Worm (Caenorhabditis elegans) whole organism, L3 larva: ENCODE measurements around the gene R04B5.11.

Experiments
- R02D3.7 ChIP-seq: fragments of 150-350 bp; optimal IDR thresholded peaks from 2 replicates; lab custom pipeline; 2014; ENCODE audit warnings: missing biosample characterization, missing genetic modification characterization
- aly-2 ChIP-seq: fragments of 150-350 bp; optimal IDR thresholded peaks from 2 replicates; lab custom pipeline; 2014; ENCODE audit warnings: missing biosample characterization, missing genetic modification characterization
- ceh-16 ChIP-seq: sonication (generic microtip); optimal IDR thresholded peaks from 2 replicates; lab custom pipeline; 2017; ENCODE audit warnings: missing biosample characterization, missing genetic modification characterization
- ceh-28 ChIP-seq: fragments of 150-350 bp; optimal IDR thresholded peaks from 2 replicates; lab custom pipeline; 2014; ENCODE audit warnings: missing biosample characterization, missing genetic modification reagents, missing genetic modification characterization
- ceh-9 ChIP-seq: sonication (generic microtip); optimal IDR thresholded peaks from 2 replicates; lab custom pipeline; 2018; ENCODE audit warnings: missing biosample characterization, missing genetic modification characterization
- egl-27 ChIP-seq: sonication (generic microtip); optimal IDR thresholded peaks from 4 replicates; lab custom pipeline; 2017; ENCODE audit warnings: missing biosample characterization, missing genetic modification reagents, missing genetic modification characterization
- elt-1 ChIP-seq: fragments of 150-350 bp; optimal IDR thresholded peaks from 2 replicates; lab custom pipeline; 2014; ENCODE audit warnings: missing biosample characterization, missing genetic modification characterization
- elt-2 ChIP-seq: sonication (generic microtip); optimal IDR thresholded peaks from 2 replicates; lab custom pipeline; 2016; ENCODE audit warnings: missing genetic modification reagents, mild to moderate bottlenecking, missing genetic modification characterization, missing compliant biosample characterization
- elt-3 ChIP-seq, 3 experiments: fragments of 150-350 bp in 1 of 3; sonication (generic microtip) in 2 of 3; optimal IDR thresholded peaks; 2 replicates in 2 of 3; 4 replicates in 1 of 3; lab custom pipeline; 2014 to 2017; ENCODE audit warnings: missing biosample characterization in 3 of 3, missing genetic modification characterization in 3 of 3
- eor-1 ChIP-seq, 2 experiments: fragments of 150-350 bp; optimal IDR thresholded peaks; 2 replicates each; lab custom pipeline; 2014 to 2018; ENCODE audit warnings: missing biosample characterization in 2 of 2, missing genetic modification characterization in 2 of 2
- fkh-10 ChIP-seq: sonication (generic microtip); optimal IDR thresholded peaks from 2 replicates; lab custom pipeline; 2017; ENCODE audit warnings: missing biosample characterization, missing genetic modification reagents, missing genetic modification characterization
- fkh-2 ChIP-seq: fragments of 150-350 bp; optimal IDR thresholded peaks from 2 replicates; lab custom pipeline; 2014; ENCODE audit warnings: missing biosample characterization, missing genetic modification reagents, missing genetic modification characterization
- fos-1 ChIP-seq: fragments of 150-350 bp; optimal IDR thresholded peaks from 2 replicates; lab custom pipeline; 2014; ENCODE audit warnings: missing biosample characterization, missing genetic modification characterization
- lin-15B ChIP-seq: fragments of 150-350 bp; optimal IDR thresholded peaks from 2 replicates; lab custom pipeline; 2014; ENCODE audit warnings: missing biosample characterization, missing genetic modification characterization
- lin-39 ChIP-seq: fragments of 150-350 bp; optimal IDR thresholded peaks from 2 replicates; lab custom pipeline; 2018; ENCODE audit warnings: missing biosample characterization, missing genetic modification reagents, missing genetic modification characterization
- mml-1 ChIP-seq: fragments of 150-350 bp; sonication (generic microtip); optimal IDR thresholded peaks from 3 replicates; lab custom pipeline; 2014; ENCODE audit warnings: missing biosample characterization, missing genetic modification characterization
- nfya-1 ChIP-seq: sonication (generic microtip); optimal IDR thresholded peaks from 2 replicates; lab custom pipeline; 2017; ENCODE audit warnings: missing genetic modification characterization, mild to moderate bottlenecking, missing compliant biosample characterization, antibody characterized with exemption, moderate library complexity; ENCODE audit not compliant: insufficient read depth
- nhr-11 ChIP-seq: fragments of 150-350 bp; optimal IDR thresholded peaks from 2 replicates; lab custom pipeline; 2014; ENCODE audit warnings: missing biosample characterization, missing genetic modification characterization
- nhr-12 ChIP-seq: fragments of 150-350 bp; optimal IDR thresholded peaks from 2 replicates; lab custom pipeline; 2014; ENCODE audit warnings: missing biosample characterization, missing genetic modification characterization
- nhr-23 ChIP-seq: fragments of 150-350 bp; optimal IDR thresholded peaks from 2 replicates; lab custom pipeline; 2014; ENCODE audit warnings: missing biosample characterization, missing genetic modification reagents, missing genetic modification characterization
- nhr-237 ChIP-seq: fragments of 150-350 bp; optimal IDR thresholded peaks from 2 replicates; lab custom pipeline; 2014; ENCODE audit warnings: missing biosample characterization, missing genetic modification characterization
- nhr-25 ChIP-seq: sonication (generic microtip); optimal IDR thresholded peaks from 2 replicates; lab custom pipeline; 2017; ENCODE audit warnings: missing biosample characterization, missing genetic modification characterization
- nhr-28 ChIP-seq: fragments of 150-350 bp; optimal IDR thresholded peaks from 2 replicates; lab custom pipeline; 2014; ENCODE audit warnings: missing biosample characterization, missing genetic modification characterization
- nhr-43 ChIP-seq: sonication (generic microtip); optimal IDR thresholded peaks from 2 replicates; lab custom pipeline; 2016; ENCODE audit warnings: mild to moderate bottlenecking, missing genetic modification characterization, missing compliant biosample characterization; ENCODE audit not compliant: poor library complexity, severe bottlenecking
- nhr-76 ChIP-seq: fragments of 150-350 bp; sonication (generic microtip); optimal IDR thresholded peaks from 5 replicates; lab custom pipeline; 2014; ENCODE audit warnings: missing biosample characterization, missing genetic modification characterization
- nhr-77 ChIP-seq: fragments of 150-350 bp; optimal IDR thresholded peaks from 2 replicates; lab custom pipeline; 2014; ENCODE audit warnings: missing biosample characterization, missing genetic modification characterization
- pqm-1 ChIP-seq: fragments of 150-350 bp; optimal IDR thresholded peaks from 2 replicates; lab custom pipeline; 2017; ENCODE audit warnings: missing biosample characterization, missing genetic modification characterization, inconsistent platforms
- sea-2 ChIP-seq: fragments of 150-350 bp; sonication (generic microtip); optimal IDR thresholded peaks from 4 replicates; lab custom pipeline; 2014; ENCODE audit warnings: missing biosample characterization, missing genetic modification reagents, missing genetic modification characterization
- skn-1 ChIP-seq: fragments of 150-350 bp; optimal IDR thresholded peaks from 2 replicates; lab custom pipeline; 2014; ENCODE audit warnings: missing biosample characterization, missing genetic modification characterization
- tbx-2 ChIP-seq: sonication (generic microtip); optimal IDR thresholded peaks from 2 replicates; lab custom pipeline; 2016; ENCODE audit warnings: mild to moderate bottlenecking, missing genetic modification characterization, missing compliant biosample characterization
- zag-1 ChIP-seq: fragments of 150-350 bp; optimal IDR thresholded peaks from 2 replicates; lab custom pipeline; 2014; ENCODE audit warnings: missing biosample characterization, missing genetic modification characterization
- ztf-4 ChIP-seq: fragments of 150-350 bp; optimal IDR thresholded peaks from 2 replicates; lab custom pipeline; 2014; ENCODE audit warnings: missing biosample characterization, missing genetic modification characterization

The R04B5.11 gene

ce11 chrV:10086141-10086540 is 4.9 kb downstream of the R04B5.11 start:
- TF ChIP-seq nhr-76 (tag; lab: Kevin White, UChicago) (peak; percentile 35), mml-1 (tag; lab: Kevin White, UChicago) (no peak)

ce11 chrV:10084864-10085263 is 6.2 kb downstream of the R04B5.11 start, which contains the start of gene R04B5.6:
Gene R04B5.6, plus strand, starts transcription at chrV:10085164.
- TF ChIP-seq nhr-76 (tag; lab: Kevin White, UChicago): peak; percentile 63
- TF ChIP-seq ztf-4 (tag; lab: Kevin White, UChicago): peak; percentile 18
- no peak for TF ChIP-seq nhr-11 (tag; lab: Kevin White, UChicago)

ce11 chrV:10083999-10084468 is 7.0 kb downstream of the R04B5.11 start, which contains the start of gene nhr-12:
Gene nhr-12, minus strand, starts transcription at chrV:10084049.
- TF ChIP-seq nhr-12 (tag; lab: Kevin White, UChicago) (no peak), nhr-43 (tag; lab: Kevin White, UChicago) (no peak), fkh-10 (GFP tag; lab: Kevin White, UChicago) (no peak), ceh-9 (tag; lab: Kevin White, UChicago) (no peak), fkh-2 (no peak), skn-1 (peak; percentile 2), nhr-237 (tag; lab: Kevin White, UChicago) (no peak), sea-2 (GFP tag; lab: Kevin White, UChicago) (no peak), elt-2 (tag; lab: Kevin White, UChicago) (peak; percentile 45), egl-27 (tag; lab: Kevin White, UChicago) (no peak), nhr-11 (tag; lab: Kevin White, UChicago) (peak; percentile 8), nfya-1 (tag; lab: Kevin White, UChicago) (peak; percentile 0), eor-1 (tag; optimal IDR thresholded peaks at IDR 0.05; lab: Kevin White, UChicago) (no peak), elt-1 (no peak), mml-1 (tag; lab: Kevin White, UChicago) (no peak), ceh-28 (tag; lab: Kevin White, UChicago) (peak; percentile 28), nhr-23 (tag; lab: Kevin White, UChicago) (no peak), nhr-77 (tag; lab: Kevin White, UChicago) (no peak), nhr-25 (tag; lab: Kevin White, UChicago) (no peak), nhr-28 (no peak), aly-2 (tag; lab: Kevin White, UChicago) (no peak), elt-3 (tag; optimal IDR thresholded peaks at IDR 0.05; lab: Kevin White, UChicago) (no peak)
- TF ChIP-seq, all 47 proteins: peak for 5

- TF ChIP-seq nhr-76 (tag; lab: Kevin White, UChicago) (peak; percentile 77), ceh-28 (tag; lab: Kevin White, UChicago) (no peak)
- TF ChIP-seq, all 47 proteins: peak for 1
Observed at ce11 chrV:10081636-10082035, 9.4 kb downstream of the R04B5.11 start, which contains the start of gene nhr-205. Gene nhr-205, minus strand, starts transcription at chrV:10081776.

ce11 chrV:10080905-10081304 is 10.1 kb downstream of the R04B5.11 start:
- TF ChIP-seq elt-1: no peak
- no peak for TF ChIP-seq mml-1 (tag; lab: Kevin White, UChicago)
- TF ChIP-seq lin-39: no peak
- TF ChIP-seq ceh-16 (tag; lab: Kevin White, UChicago): no peak
- no peak for TF ChIP-seq nhr-77 (tag; lab: Kevin White, UChicago)
- TF ChIP-seq pqm-1 (tag; lab: Kevin White, UChicago): no peak
- TF ChIP-seq ceh-9 (tag; lab: Kevin White, UChicago): no peak
- TF ChIP-seq sea-2 (GFP tag; lab: Kevin White, UChicago): no peak
- TF ChIP-seq nhr-237 (tag; lab: Kevin White, UChicago): no peak

ce11 chrV:10078244-10078643 is 12.8 kb downstream of the R04B5.11 start, which contains the start of gene R04B5.1:
Gene R04B5.1, minus strand, starts transcription at chrV:10078344.
- TF ChIP-seq fos-1 (tag; lab: Kevin White, UChicago): no peak
- no peak for TF ChIP-seq fkh-2
- TF ChIP-seq R02D3.7: no peak
- no peak for TF ChIP-seq eor-1 (tag; optimal IDR thresholded peaks at IDR 0.05; lab: Kevin White, UChicago)
- TF ChIP-seq lin-15B (tag; lab: Kevin White, UChicago): no peak
- no peak for TF ChIP-seq nhr-25 (tag; lab: Kevin White, UChicago)
- no peak for TF ChIP-seq nhr-76 (tag; lab: Kevin White, UChicago)
- TF ChIP-seq ceh-16 (tag; lab: Kevin White, UChicago): no peak
- no peak for TF ChIP-seq nhr-11 (tag; lab: Kevin White, UChicago)
- no peak for TF ChIP-seq nhr-43 (tag; lab: Kevin White, UChicago)
- no peak for TF ChIP-seq tbx-2 (tag; lab: Kevin White, UChicago)
- no peak for TF ChIP-seq nhr-28
- TF ChIP-seq lin-39: no peak
- no peak for TF ChIP-seq zag-1 (tag; lab: Kevin White, UChicago)
- TF ChIP-seq elt-3 (tag; optimal IDR thresholded peaks at IDR 0.05; lab: Kevin White, UChicago): no peak
